Fruit fly (Drosophila melanogaster): ENCODE results near the gene CG6299.

The CG6299 gene

DNA sequence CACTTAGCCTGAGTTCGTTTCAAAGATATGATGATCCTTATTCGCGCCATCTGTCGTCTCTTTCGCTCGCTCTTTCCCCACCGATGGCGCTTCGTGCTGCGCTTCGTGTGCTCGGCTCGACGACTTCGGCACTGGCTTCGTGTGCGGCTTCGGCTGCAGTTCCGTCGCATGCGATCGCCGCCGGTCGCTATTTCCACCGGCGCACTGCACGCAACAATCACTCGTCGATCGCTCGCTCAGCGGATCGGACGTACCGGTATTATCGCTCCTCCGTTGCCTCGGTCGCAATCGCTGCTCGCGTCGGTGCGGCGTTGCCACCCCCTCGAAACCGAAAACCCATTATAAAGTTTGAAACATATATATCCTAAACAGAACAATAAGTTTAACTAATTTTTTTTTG lies 36.3 kb downstream of the CG6299 start (continued):
- TF ChIP-seq CG13287 (GFP tag; IDR thresholded peaks at IDR 0.05; ENCODE audit: partially characterized antibody) = no peak
- no peak for TF ChIP-seq pnt (GFP tag; optimal IDR thresholded peaks at IDR 0.05)
- no peak for TF ChIP-seq mirr (GFP tag; optimal IDR thresholded peaks at IDR 0.05)
- TF ChIP-seq CG6689 (GFP tag; IDR thresholded peaks at IDR 0.05) = no peak
- TF ChIP-seq luna (GFP tag; optimal IDR thresholded peaks at IDR 0.05) = no peak
- TF ChIP-seq Lpt (GFP tag; optimal IDR thresholded peaks at IDR 0.05) = no peak
- no peak for TF ChIP-seq CG8359 (GFP tag; optimal IDR thresholded peaks at IDR 0.05; ENCODE audit: borderline replicate concordance)
- peak; percentile 14 for TF ChIP-seq MESR4 (GFP tag; optimal IDR thresholded peaks at IDR 0.05)
- TF ChIP-seq Tbp (GFP tag; optimal IDR thresholded peaks at IDR 0.05) = no peak
- TF ChIP-seq D19B (GFP tag; optimal IDR thresholded peaks at IDR 0.05) = no peak
- TF ChIP-seq bigmax (GFP tag; optimal IDR thresholded peaks at IDR 0.05) = no peak
- TF ChIP-seq phol (tag; optimal IDR thresholded peaks at IDR 0.05) = no peak
- TF ChIP-seq trem (tag; optimal IDR thresholded peaks at IDR 0.05) = peak; percentile 11
- peak; percentile 7 for TF ChIP-seq CG7271 (tag; optimal IDR thresholded peaks at IDR 0.05)
- no peak for TF ChIP-seq tio (GFP tag; optimal IDR thresholded peaks at IDR 0.05)
- peak; percentile 13 for TF ChIP-seq CG33213 (GFP tag; optimal IDR thresholded peaks at IDR 0.05)
- TF ChIP-seq gsb (GFP tag; IDR thresholded peaks at IDR 0.05) = no peak
- peak; percentile 3 for TF ChIP-seq her (GFP tag; optimal IDR thresholded peaks at IDR 0.05)
- no peak for TF ChIP-seq peb (GFP tag; IDR thresholded peaks at IDR 0.05)
- no peak for TF ChIP-seq CG9876 (GFP tag; optimal IDR thresholded peaks at IDR 0.05)
- TF ChIP-seq wdn (GFP tag; IDR thresholded peaks at IDR 0.05) = no peak
- peak; percentile 11 for TF ChIP-seq grau (tag; optimal IDR thresholded peaks at IDR 0.05)
- TF ChIP-seq CG8478 (optimal IDR thresholded peaks at IDR 0.05) = no peak
- TF ChIP-seq Chrac-16 (GFP tag; optimal IDR thresholded peaks at IDR 0.05) = no peak
- TF ChIP-seq kay (GFP tag; optimal IDR thresholded peaks at IDR 0.05) = no peak
- no peak for TF ChIP-seq CG10654 (GFP tag; optimal IDR thresholded peaks at IDR 0.05)
- no peak for TF ChIP-seq ind (GFP tag; optimal IDR thresholded peaks at IDR 0.05)
- peak in 1 of 2 experiments; percentile 15 for TF ChIP-seq Pdp1 (GFP tag; optimal IDR thresholded peaks at IDR 0.05)
- peak; percentile 39 for TF ChIP-seq CG1832 (GFP tag; optimal IDR thresholded peaks at IDR 0.05)
- TF ChIP-seq CG17385 (GFP tag; optimal IDR thresholded peaks at IDR 0.05) = no peak
- TF ChIP-seq CG18262 (tag; optimal IDR thresholded peaks at IDR 0.05) = peak; percentile 14
- TF ChIP-seq z (GFP tag; IDR thresholded peaks at IDR 0.05) = no peak
- TF ChIP-seq CG30431 (GFP tag; optimal IDR thresholded peaks at IDR 0.05) = no peak
- TF ChIP-seq NFAT (GFP tag; IDR thresholded peaks at IDR 0.05) = no peak
- peak; percentile 77 for TF ChIP-seq CG15479 (GFP tag; optimal IDR thresholded peaks at IDR 0.05)
- no peak for TF ChIP-seq ERR (GFP tag; optimal IDR thresholded peaks at IDR 0.05)
- TF ChIP-seq eyg (GFP tag; optimal IDR thresholded peaks at IDR 0.05) = no peak
- TF ChIP-seq Max (GFP tag; optimal IDR thresholded peaks at IDR 0.05) = no peak
- TF ChIP-seq ase (GFP tag; IDR thresholded peaks at IDR 0.05) = no peak
- no peak for TF ChIP-seq CG18764 (GFP tag; optimal IDR thresholded peaks at IDR 0.05)
- TF ChIP-seq ara (GFP tag; IDR thresholded peaks at IDR 0.05) = peak; percentile 60
- TF ChIP-seq fd96Cb (tag; optimal IDR thresholded peaks at IDR 0.05) = no peak
- TF ChIP-seq CG4707 (GFP tag; optimal IDR thresholded peaks at IDR 0.05) = peak; percentile 25
- no peak for TF ChIP-seq Hr3 (GFP tag; optimal IDR thresholded peaks at IDR 0.05)
- no peak for TF ChIP-seq CG12219 (GFP tag; optimal IDR thresholded peaks at IDR 0.05)
